Fruit fly (Drosophila melanogaster) whole organism, wandering third instar larva: ENCODE results near the gene CG11811.

Experiments
- Abd-B ChIP-seq: fragments of >200 bp; optimal IDR thresholded peaks from 2 replicates; lab custom pipeline; 2017; ENCODE audit warnings: missing biosample characterization, missing genetic modification characterization
- CG32264 ChIP-seq: fragments of 200-800 bp; sonication (Bioruptor generic); optimal IDR thresholded peaks from 2 replicates; lab custom pipeline; 2016; ENCODE audit warnings: missing biosample characterization, missing genetic modification characterization
- Hr78 ChIP-seq: fragments of >200 bp; optimal IDR thresholded peaks from 2 replicates; lab custom pipeline; 2017; ENCODE audit warnings: missing biosample characterization, missing genetic modification characterization
- lola ChIP-seq: fragments of >200 bp; optimal IDR thresholded peaks from 2 replicates; lab custom pipeline; 2017; ENCODE audit warnings: missing biosample characterization, missing genetic modification characterization
- rgr ChIP-seq: fragments of 200-800 bp; sonication (Bioruptor generic); optimal IDR thresholded peaks from 3 replicates; lab custom pipeline; 2016; ENCODE audit warnings: missing biosample characterization, mild to moderate bottlenecking, missing genetic modification characterization
- sv ChIP-seq: fragments of 200-800 bp; sonication (Bioruptor generic); optimal IDR thresholded peaks from 3 replicates; lab custom pipeline; 2016; ENCODE audit warnings: missing biosample characterization, missing genetic modification characterization
- tai ChIP-seq: sonication (Bioruptor generic); optimal IDR thresholded peaks from 2 replicates; lab custom pipeline; 2016; ENCODE audit warnings: missing biosample characterization, missing genetic modification characterization
- usp ChIP-seq: fragments of >200 bp; optimal IDR thresholded peaks from 2 replicates; lab custom pipeline; 2017; ENCODE audit warnings: missing biosample characterization, missing genetic modification characterization

DNA sequence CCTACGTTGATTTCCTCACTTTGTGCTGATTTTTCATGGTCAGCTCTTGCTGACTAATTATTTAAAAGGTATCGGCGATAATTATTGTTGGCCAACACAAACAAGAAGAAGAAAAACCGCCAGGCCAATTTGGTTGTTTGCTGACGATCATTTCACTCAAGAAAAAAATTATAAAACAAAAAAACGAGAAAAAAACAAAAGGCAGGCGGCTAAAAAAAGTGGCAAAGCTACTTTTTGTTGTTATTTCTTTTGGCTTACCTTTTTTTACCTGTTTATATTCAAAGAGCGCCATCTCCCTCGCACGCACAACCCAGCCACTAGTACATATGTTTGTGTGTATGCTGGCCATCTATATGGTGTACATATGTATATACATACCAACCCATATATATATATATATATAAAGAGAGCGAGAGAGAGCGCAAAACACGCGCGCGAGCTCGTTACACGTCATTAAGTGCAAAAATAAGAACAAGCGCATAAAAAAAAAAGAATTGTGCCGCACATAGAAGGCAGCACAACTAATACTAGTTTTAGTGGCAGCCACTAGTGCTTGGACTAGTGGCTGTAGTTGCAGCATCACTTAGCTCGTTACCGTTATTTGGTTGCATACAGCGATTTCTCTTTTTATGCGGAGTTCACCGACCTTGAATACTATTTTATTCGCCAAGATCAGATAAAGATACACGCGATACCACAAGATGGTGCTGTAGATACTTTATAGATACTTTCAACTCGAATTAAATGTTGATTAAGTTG lies 15.0 kb upstream of the CG11811 start:
- no peak for TF ChIP-seq tai (GFP tag; lab: Kevin White, UChicago)
- no peak for TF ChIP-seq sv (GFP tag; lab: Kevin White, UChicago)
- TF ChIP-seq Hr78, result no peak
- peak; percentile 14 for TF ChIP-seq rgr (GFP tag; lab: Kevin White, UChicago)
- TF ChIP-seq CG32264 (GFP tag; lab: Kevin White, UChicago), result no peak
- no peak for TF ChIP-seq usp
- TF ChIP-seq Abd-B (GFP tag; lab: Kevin White, UChicago), result no peak
- TF ChIP-seq lola (GFP tag; lab: Kevin White, UChicago), result no peak
